Fruit fly (Drosophila melanogaster) whole organism, embryonic: Measurements from ENCODE around the gene bbg.

Source experiments
- Abd-B ChIP-seq: fragments of 200-800 bp; sonication (Bioruptor generic); optimal IDR thresholded peaks from 2 replicates; lab custom pipeline; 2018; ENCODE audit warnings: missing biosample characterization, mild to moderate bottlenecking, missing genetic modification characterization, moderate library complexity
- Awh ChIP-seq: fragments of 200-800 bp; sonication (Bioruptor generic); IDR thresholded peaks from 2 replicates; pipeline ENCODE4, ENCODE4 v1.3.6; 2022; ENCODE audit warnings: missing biosample characterization, missing genetic modification characterization
- B-H2 ChIP-seq: fragments of 200-800 bp; sonication (Bioruptor generic); optimal IDR thresholded peaks from 2 replicates; lab custom pipeline; 2018; ENCODE audit warnings: missing biosample characterization, mild to moderate bottlenecking, missing genetic modification characterization
- Blimp-1 ChIP-seq: fragments of 200-800 bp; sonication (Bioruptor generic); optimal IDR thresholded peaks from 3 replicates; lab custom pipeline; 2018; ENCODE audit warnings: missing biosample characterization, missing genetic modification characterization, mild to moderate bottlenecking, moderate library complexity, missing genetic modification reagents
- CG10147 ChIP-seq: fragments of 200-800 bp; sonication (Bioruptor generic); optimal IDR thresholded peaks from 2 replicates; lab custom pipeline; 2019; ENCODE audit warnings: missing biosample characterization, mild to moderate bottlenecking, missing genetic modification characterization, moderate library complexity
- CG10431 ChIP-seq: fragments of 200-800 bp; sonication (Bioruptor generic); optimal IDR thresholded peaks from 3 replicates; lab custom pipeline; 2018; ENCODE audit warnings: missing biosample characterization, mild to moderate bottlenecking, missing genetic modification characterization
- CG10979 ChIP-seq: fragments of 200-800 bp; sonication (Bioruptor generic); optimal IDR thresholded peaks from 2 replicates; lab custom pipeline; 2018; ENCODE audit warnings: missing biosample characterization, mild to moderate bottlenecking, missing genetic modification characterization, moderate library complexity
- CG11093 ChIP-seq: fragments of 200-800 bp; sonication (Bioruptor generic); IDR thresholded peaks from 3 replicates; pipeline ENCODE4 v1.3.6; 2022; ENCODE audit warnings: missing biosample characterization, missing genetic modification characterization
- CG17359 ChIP-seq: fragments of 200-800 bp; sonication (Bioruptor generic); optimal IDR thresholded peaks from 3 replicates; lab custom pipeline; 2018; ENCODE audit warnings: missing biosample characterization, mild to moderate bottlenecking, missing genetic modification characterization, moderate library complexity
- CG18619 ChIP-seq: fragments of 200-800 bp; sonication (Bioruptor generic); optimal IDR thresholded peaks from 3 replicates; lab custom pipeline; 2017; ENCODE audit warnings: missing biosample characterization, mild to moderate bottlenecking, missing genetic modification characterization
- CG2129 ChIP-seq: fragments of 200-800 bp; sonication (Bioruptor generic); IDR thresholded peaks from 2 replicates; pipeline ENCODE4 v1.3.6; 2022; ENCODE audit warnings: missing biosample characterization, missing genetic modification characterization; ENCODE audit not compliant: partially characterized antibody
- CG30431 ChIP-seq: fragments of 200-800 bp; sonication (Bioruptor generic); optimal IDR thresholded peaks from 2 replicates; lab custom pipeline; 2017; ENCODE audit warnings: missing biosample characterization, missing genetic modification characterization
- CG3163 ChIP-seq: fragments of 200-800 bp; sonication (Bioruptor generic); optimal IDR thresholded peaks from 3 replicates; lab custom pipeline; 2016; ENCODE audit warnings: missing biosample characterization, missing genetic modification characterization
- CG34376 ChIP-seq: fragments of 200-800 bp; sonication (Bioruptor generic); optimal IDR thresholded peaks from 2 replicates; lab custom pipeline; 2018; ENCODE audit warnings: missing biosample characterization, mild to moderate bottlenecking, missing genetic modification characterization
- CG3995 ChIP-seq: fragments of 200-800 bp; sonication (Bioruptor generic); optimal IDR thresholded peaks from 3 replicates; lab custom pipeline; 2016; ENCODE audit warnings: missing biosample characterization, missing genetic modification characterization
- CG5180 ChIP-seq: fragments of 200-800 bp; sonication (Bioruptor generic); optimal IDR thresholded peaks from 3 replicates; lab custom pipeline; 2017; ENCODE audit warnings: missing biosample characterization, missing genetic modification characterization, mild to moderate bottlenecking, moderate library complexity, missing genetic modification reagents
- CG6175 ChIP-seq: fragments of 200-800 bp; sonication (Bioruptor generic); IDR thresholded peaks from 3 replicates; pipeline ENCODE4 v1.3.6; 2022; ENCODE audit warnings: missing biosample characterization, missing genetic modification characterization
- CG6272 ChIP-seq: fragments of 200-800 bp; sonication (Bioruptor generic); IDR thresholded peaks from 2 replicates; pipeline ENCODE4 v1.3.6; 2022; ENCODE audit warnings: missing biosample characterization, missing genetic modification characterization
- CG6765 ChIP-seq: fragments of 200-800 bp; sonication (Bioruptor generic); optimal IDR thresholded peaks from 3 replicates; lab custom pipeline; 2017; ENCODE audit warnings: missing biosample characterization, mild to moderate bottlenecking, missing genetic modification characterization
- CG6813 ChIP-seq: fragments of 200-800 bp; sonication (Bioruptor generic); optimal IDR thresholded peaks from 2 replicates; lab custom pipeline; 2017; ENCODE audit warnings: missing biosample characterization, missing genetic modification characterization, mild to moderate bottlenecking, moderate library complexity, missing genetic modification reagents
- CG7271 ChIP-seq: fragments of 200-800 bp; sonication (Bioruptor generic); optimal IDR thresholded peaks from 2 replicates; lab custom pipeline; 2018; ENCODE audit warnings: missing biosample characterization, mild to moderate bottlenecking, missing genetic modification characterization, moderate library complexity
- CG8765 ChIP-seq: fragments of 200-800 bp; sonication (Bioruptor generic); IDR thresholded peaks from 2 replicates; pipeline ENCODE4 v1.3.6; 2022; ENCODE audit warnings: missing biosample characterization, missing genetic modification characterization
- CG8924 ChIP-seq: fragments of 200-800 bp; optimal IDR thresholded peaks from 3 replicates; lab custom pipeline; 2019; ENCODE audit warnings: missing biosample characterization, mild to moderate bottlenecking, missing genetic modification characterization, moderate library complexity
- Dp ChIP-seq: fragments of 200-800 bp; sonication (Bioruptor generic); optimal IDR thresholded peaks from 2 replicates; lab custom pipeline; 2018; ENCODE audit warnings: missing biosample characterization, mild to moderate bottlenecking, missing genetic modification characterization, moderate library complexity
- E2f1 ChIP-seq: fragments of 200-800 bp; sonication (Bioruptor generic); IDR thresholded peaks from 2 replicates; pipeline ENCODE4 v1.3.6; 2022; ENCODE audit warnings: missing biosample characterization, missing genetic modification characterization
- ERR ChIP-seq: fragments of 200-800 bp; sonication (Bioruptor generic); optimal IDR thresholded peaks from 2 replicates; lab custom pipeline; 2016; ENCODE audit warnings: missing biosample characterization, missing genetic modification characterization
- HLH3B ChIP-seq: fragments of 200-800 bp; sonication (Bioruptor generic); IDR thresholded peaks from 2 replicates; pipeline ENCODE4 v1.3.6; 2022; ENCODE audit warnings: missing biosample characterization, missing genetic modification characterization
- Hmx ChIP-seq: fragments of 200-800 bp; sonication (Bioruptor generic); optimal IDR thresholded peaks from 2 replicates; lab custom pipeline; 2016; ENCODE audit warnings: missing biosample characterization, missing genetic modification characterization
- Hr3 ChIP-seq: fragments of 200-800 bp; sonication (Bioruptor generic); optimal IDR thresholded peaks from 3 replicates; lab custom pipeline; 2016; ENCODE audit warnings: missing biosample characterization, missing genetic modification characterization
- Jarid2 ChIP-seq: fragments of 200-800 bp; sonication (Bioruptor generic); optimal IDR thresholded peaks from 3 replicates; lab custom pipeline; 2017; ENCODE audit warnings: mild to moderate bottlenecking, missing biosample characterization, missing genetic modification reagents, missing genetic modification characterization
- Neu2 ChIP-seq: fragments of 200-800 bp; sonication (Bioruptor generic); optimal IDR thresholded peaks from 3 replicates; lab custom pipeline; 2016; ENCODE audit warnings: missing biosample characterization, missing genetic modification characterization, borderline replicate concordance
- Sin3A ChIP-seq: fragments of >200 bp; optimal IDR thresholded peaks from 2 replicates; lab custom pipeline; 2018
- Spps ChIP-seq: fragments of 200-800 bp; sonication (Bioruptor generic); optimal IDR thresholded peaks from 2 replicates; lab custom pipeline; 2018; ENCODE audit warnings: missing biosample characterization, mild to moderate bottlenecking, missing genetic modification characterization
- Taf1 ChIP-seq: fragments of 200-800 bp; sonication (Bioruptor generic); IDR thresholded peaks from 2 replicates; pipeline ENCODE4 v1.3.6; 2022; ENCODE audit warnings: missing biosample characterization, missing genetic modification characterization
- chif ChIP-seq, 2 experiments: fragments of 200-800 bp; sonication (Bioruptor generic); optimal IDR thresholded peaks; 3 replicates each; lab custom pipeline; 2016; ENCODE audit warnings: missing biosample characterization in 2 of 2, missing genetic modification characterization in 2 of 2
- emc ChIP-seq: fragments of 200-800 bp; sonication (Bioruptor generic); optimal IDR thresholded peaks from 2 replicates; lab custom pipeline; 2016; ENCODE audit warnings: missing biosample characterization, missing genetic modification characterization
- ems ChIP-seq: fragments of 200-800 bp; sonication (Bioruptor generic); optimal IDR thresholded peaks from 3 replicates; lab custom pipeline; 2016; ENCODE audit warnings: missing biosample characterization, missing genetic modification characterization
- eve ChIP-seq, 2 experiments: fragments of >200 bp; optimal IDR thresholded peaks; 2 replicates each; lab custom pipeline; 2017; ENCODE audit warnings: missing biosample characterization in 2 of 2, missing genetic modification characterization in 2 of 2
- fd64A ChIP-seq: fragments of 200-800 bp; sonication (Bioruptor generic); optimal IDR thresholded peaks from 3 replicates; lab custom pipeline; 2018; ENCODE audit warnings: missing biosample characterization, mild to moderate bottlenecking, missing genetic modification characterization
- gt ChIP-seq: fragments of 200-800 bp; sonication (Bioruptor generic); IDR thresholded peaks from 2 replicates; pipeline ENCODE4 v1.3.6; 2022; ENCODE audit warnings: missing biosample characterization, missing genetic modification characterization
- jumu ChIP-seq: fragments of 200-800 bp; sonication (Bioruptor generic); optimal IDR thresholded peaks from 3 replicates; lab custom pipeline; 2016; ENCODE audit warnings: missing biosample characterization, missing genetic modification characterization
- lilli ChIP-seq: fragments of 200-800 bp; sonication (Bioruptor generic); optimal IDR thresholded peaks from 3 replicates; lab custom pipeline; 2016; ENCODE audit warnings: missing biosample characterization, missing genetic modification characterization
- mld ChIP-seq: fragments of 200-800 bp; sonication (Bioruptor generic); IDR thresholded peaks from 3 replicates; pipeline ENCODE4 v1.3.6; 2022; ENCODE audit warnings: missing biosample characterization, missing genetic modification characterization; ENCODE audit not compliant: partially characterized antibody
- otp ChIP-seq: fragments of 200-800 bp; sonication (Bioruptor generic); IDR thresholded peaks from 3 replicates; pipeline ENCODE4, ENCODE4 v1.3.6; 2022; ENCODE audit warnings: missing biosample characterization, missing genetic modification characterization
- psq ChIP-seq: fragments of 200-800 bp; sonication (Bioruptor generic); optimal IDR thresholded peaks from 2 replicates; lab custom pipeline; 2017; ENCODE audit warnings: missing biosample characterization, missing genetic modification characterization
- stwl ChIP-seq: fragments of 200-800 bp; sonication (Bioruptor generic); optimal IDR thresholded peaks from 3 replicates; lab custom pipeline; 2018; ENCODE audit warnings: missing biosample characterization, mild to moderate bottlenecking, missing genetic modification characterization, moderate library complexity
- tna ChIP-seq: fragments of 200-800 bp; sonication (Bioruptor generic); IDR thresholded peaks from 2 replicates; pipeline ENCODE4 v1.3.6; 2022; ENCODE audit warnings: missing biosample characterization, missing genetic modification characterization; ENCODE audit not compliant: partially characterized antibody
- toy ChIP-seq: fragments of 200-800 bp; sonication (Bioruptor generic); IDR thresholded peaks from 2 replicates; pipeline ENCODE4 v1.3.6; 2022; ENCODE audit warnings: missing biosample characterization, missing genetic modification characterization
- unpg ChIP-seq: fragments of 200-800 bp; sonication (Bioruptor generic); optimal IDR thresholded peaks from 3 replicates; lab custom pipeline; 2018; ENCODE audit warnings: missing biosample characterization, mild to moderate bottlenecking, missing genetic modification characterization, moderate library complexity
- wdn ChIP-seq: fragments of 200-800 bp; sonication (Bioruptor generic); IDR thresholded peaks from 2 replicates; pipeline ENCODE4 v1.3.6; 2022; ENCODE audit warnings: missing biosample characterization, missing genetic modification characterization

The bbg gene

dm6 chr3L:14409419-14410145, 126.5 kb downstream of the bbg start, which contains the start of gene stwl (continued):
- TF ChIP-seq CG10147 (GFP tag; lab: Kevin White, UChicago), result no peak
- no peak for TF ChIP-seq CG8765 (GFP tag; lab: Robert Waterston, UW)
- TF ChIP-seq Jarid2 (GFP tag; lab: Kevin White, UChicago), result peak; percentile 54
- peak; percentile 2 to 62 for TF ChIP-seq chif (GFP tag; optimal IDR thresholded peaks at IDR 0.05; lab: Kevin White, UChicago)
- TF ChIP-seq CG6765, result no peak
- peak; percentile 11 for TF ChIP-seq CG5180
- peak; percentile 61 for TF ChIP-seq jumu (GFP tag; lab: Kevin White, UChicago)
- TF ChIP-seq B-H2 (GFP tag; lab: Kevin White, UChicago), result peak; percentile 21
- no peak for TF ChIP-seq Awh (GFP tag; lab: Robert Waterston, UW)
- TF ChIP-seq ERR (GFP tag; lab: Kevin White, UChicago), result peak; percentile 1
- no peak for TF ChIP-seq wdn (GFP tag; lab: Robert Waterston, UW)
- peak; percentile 100 for TF ChIP-seq stwl (tag; lab: Kevin White, UChicago)
- TF ChIP-seq fd64A (GFP tag; lab: Kevin White, UChicago), result no peak
- TF ChIP-seq CG34376 (GFP tag; lab: Kevin White, UChicago), result no peak
- TF ChIP-seq Dp (GFP tag; lab: Kevin White, UChicago), result peak; percentile 16
- peak; percentile 39 for TF ChIP-seq ems (GFP tag; lab: Kevin White, UChicago)
- peak; percentile 50 for TF ChIP-seq tna (GFP tag; lab: Robert Waterston, UW)
- no peak for TF ChIP-seq CG30431 (GFP tag; lab: Kevin White, UChicago)
- no peak for TF ChIP-seq CG10431 (GFP tag; lab: Kevin White, UChicago)
- TF ChIP-seq CG6175 (GFP tag; lab: Robert Waterston, UW), result peak; percentile 49; the same call in 1 of the 3 replicates
- TF ChIP-seq gt, result no peak
- TF ChIP-seq eve (GFP tag; optimal IDR thresholded peaks at IDR 0.05; lab: Kevin White, UChicago), result no peak
- TF ChIP-seq Neu2 (GFP tag; lab: Kevin White, UChicago), result no peak
- no peak for TF ChIP-seq Hr3 (GFP tag; lab: Kevin White, UChicago)
- no peak for TF ChIP-seq Spps (tag; lab: Kevin White, UChicago)
- TF ChIP-seq CG3163 (GFP tag; lab: Kevin White, UChicago), result peak; percentile 56
- peak; percentile 59 for TF ChIP-seq Abd-B
- peak; percentile 18; the same call in 1 of the 2 replicates for TF ChIP-seq E2f1 (GFP tag; lab: Robert Waterston, UW)
- peak; percentile 63 for TF ChIP-seq lilli (GFP tag; lab: Kevin White, UChicago)
- TF ChIP-seq Blimp-1 (GFP tag; lab: Kevin White, UChicago), result no peak
- peak; percentile 51; the same call in 1 of the 2 replicates for TF ChIP-seq HLH3B (GFP tag; lab: Robert Waterston, UW)
- TF ChIP-seq emc (GFP tag; lab: Kevin White, UChicago), result no peak
- peak; percentile 50; the same call in 1 of the 2 replicates for TF ChIP-seq CG2129 (GFP tag; lab: Robert Waterston, UW)
- no peak for TF ChIP-seq CG10979 (tag; lab: Kevin White, UChicago)
- no peak for TF ChIP-seq CG8924
- peak; percentile 25 for TF ChIP-seq CG17359
- TF ChIP-seq toy, result no peak
- TF ChIP-seq CG6813 (GFP tag; lab: Kevin White, UChicago), result no peak
- TF ChIP-seq CG11093 (GFP tag; lab: Robert Waterston, UW), result peak; percentile 47
- TF ChIP-seq mld (GFP tag; lab: Robert Waterston, UW), result peak; percentile 71
- TF ChIP-seq Hmx (GFP tag; lab: Kevin White, UChicago), result no peak
- TF ChIP-seq CG3995, result no peak
- peak; percentile 50; the same call in 1 of the 2 replicates for TF ChIP-seq Taf1 (GFP tag; lab: Robert Waterston, UW)
- TF ChIP-seq psq (GFP tag; lab: Kevin White, UChicago), result peak; percentile 14
- TF ChIP-seq CG6272, result peak; percentile 43
- TF ChIP-seq otp (GFP tag; lab: Robert Waterston, UW), result no peak
- peak; percentile 9 for TF ChIP-seq unpg (GFP tag; lab: Kevin White, UChicago)
- no peak for TF ChIP-seq CG7271 (tag; lab: Kevin White, UChicago)
- TF ChIP-seq Sin3A (lab: Kevin White, UChicago), result peak; percentile 59
- TF ChIP-seq CG18619 (GFP tag; lab: Kevin White, UChicago), result no peak
